Fruit fly (Drosophila melanogaster): Measurements from ENCODE around the gene Adck5.

- TF ChIP-seq HLH106 (tag; optimal IDR thresholded peaks at IDR 0.05) (no peak), psq (GFP tag; optimal IDR thresholded peaks at IDR 0.05) (peak; percentile 45), usp (GFP tag; optimal IDR thresholded peaks at IDR 0.05) (no peak)
Observed at dm6 chr3L:11123598-11124284, 45.9 kb upstream of the Adck5 start.
